Fruit fly (Drosophila melanogaster) whole organism, embryonic: Measurements from ENCODE around the gene Atg14.

Experiments
- Aef1 ChIP-seq: fragments of 200-800 bp; sonication (Bioruptor generic); IDR thresholded peaks from 3 replicates; pipeline ENCODE4 v1.3.6; 2022; ENCODE audit warnings: missing biosample characterization, missing genetic modification characterization
- BEAF-32 ChIP-seq: fragments of 200-800 bp; sonication (Bioruptor generic); optimal IDR thresholded peaks from 3 replicates; lab custom pipeline; 2017; ENCODE audit warnings: missing biosample characterization, missing genetic modification characterization, mild to moderate bottlenecking, moderate library complexity, missing genetic modification reagents
- CG10209 ChIP-seq: fragments of 200-800 bp; sonication (Bioruptor generic); optimal IDR thresholded peaks from 3 replicates; lab custom pipeline; 2017; ENCODE audit warnings: missing biosample characterization, mild to moderate bottlenecking, missing genetic modification characterization, missing genetic modification reagents
- CG10366 ChIP-seq: fragments of 200-800 bp; sonication (Bioruptor generic); IDR thresholded peaks from 2 replicates; pipeline ENCODE4 v1.3.6; 2022; ENCODE audit warnings: missing biosample characterization, missing genetic modification characterization
- CG13624 ChIP-seq: fragments of 200-800 bp; sonication (Bioruptor generic); optimal IDR thresholded peaks from 2 replicates; lab custom pipeline; 2016; ENCODE audit warnings: missing biosample characterization, missing genetic modification characterization
- CG15073 ChIP-seq: fragments of 200-800 bp; sonication (Bioruptor generic); optimal IDR thresholded peaks from 2 replicates; lab custom pipeline; 2016; ENCODE audit warnings: missing biosample characterization, missing genetic modification characterization
- CG15269 ChIP-seq: fragments of 200-800 bp; sonication (Bioruptor generic); optimal IDR thresholded peaks from 2 replicates; lab custom pipeline; 2018; ENCODE audit warnings: missing biosample characterization, mild to moderate bottlenecking, missing genetic modification characterization, moderate library complexity
- CG17385 ChIP-seq: fragments of 200-800 bp; sonication (Bioruptor generic); optimal IDR thresholded peaks from 3 replicates; lab custom pipeline; 2018; ENCODE audit warnings: missing biosample characterization, mild to moderate bottlenecking, missing genetic modification characterization
- CG17802 ChIP-seq: fragments of 200-800 bp; sonication (Bioruptor generic); optimal IDR thresholded peaks from 2 replicates; lab custom pipeline; 2018; ENCODE audit warnings: missing biosample characterization, mild to moderate bottlenecking, missing genetic modification characterization, moderate library complexity
- CG17829 ChIP-seq: fragments of 200-800 bp; optimal IDR thresholded peaks from 2 replicates; lab custom pipeline; 2019; ENCODE audit warnings: missing biosample characterization, mild to moderate bottlenecking, missing genetic modification characterization, moderate library complexity
- CG1792 ChIP-seq: fragments of 200-800 bp; sonication (Bioruptor generic); optimal IDR thresholded peaks from 2 replicates; lab custom pipeline; 2016; ENCODE audit warnings: missing biosample characterization, missing genetic modification characterization
- CG18011 ChIP-seq: fragments of 200-800 bp; sonication (Bioruptor generic); optimal IDR thresholded peaks from 2 replicates; lab custom pipeline; 2017; ENCODE audit warnings: missing biosample characterization, missing genetic modification characterization, mild to moderate bottlenecking, moderate library complexity, missing genotype
- CG30403 ChIP-seq: fragments of 200-800 bp; sonication (Bioruptor generic); optimal IDR thresholded peaks from 3 replicates; lab custom pipeline; 2016; ENCODE audit warnings: missing biosample characterization, missing genetic modification characterization
- CG32767 ChIP-seq: fragments of 200-800 bp; sonication (Bioruptor generic); IDR thresholded peaks from 2 replicates; pipeline ENCODE4 v1.3.6; 2022; ENCODE audit warnings: missing biosample characterization, missing genetic modification characterization
- CG3726 ChIP-seq: fragments of 200-800 bp; sonication (Bioruptor generic); IDR thresholded peaks from 3 replicates; pipeline ENCODE4, ENCODE4 v1.3.6; 2022; ENCODE audit warnings: missing biosample characterization, missing genetic modification characterization
- CG3995 ChIP-seq: fragments of 200-800 bp; sonication (Bioruptor generic); optimal IDR thresholded peaks from 3 replicates; lab custom pipeline; 2016; ENCODE audit warnings: missing biosample characterization, missing genetic modification characterization
- CG4424 ChIP-seq: fragments of 200-800 bp; sonication (Bioruptor generic); optimal IDR thresholded peaks from 3 replicates; lab custom pipeline; 2016; ENCODE audit warnings: missing biosample characterization, missing genetic modification characterization
- CG5180 ChIP-seq: fragments of 200-800 bp; sonication (Bioruptor generic); optimal IDR thresholded peaks from 3 replicates; lab custom pipeline; 2017; ENCODE audit warnings: missing biosample characterization, missing genetic modification characterization, mild to moderate bottlenecking, moderate library complexity, missing genetic modification reagents
- CG6175 ChIP-seq: fragments of 200-800 bp; sonication (Bioruptor generic); IDR thresholded peaks from 3 replicates; pipeline ENCODE4 v1.3.6; 2022; ENCODE audit warnings: missing biosample characterization, missing genetic modification characterization
- CG6254 ChIP-seq: fragments of 200-800 bp; sonication (Bioruptor generic); optimal IDR thresholded peaks from 3 replicates; lab custom pipeline; 2017; ENCODE audit warnings: mild to moderate bottlenecking, missing biosample characterization, missing genetic modification reagents, missing genetic modification characterization
- CG6683 ChIP-seq: fragments of 200-800 bp; sonication (Bioruptor generic); optimal IDR thresholded peaks from 2 replicates; lab custom pipeline; 2017; ENCODE audit warnings: missing biosample characterization, mild to moderate bottlenecking, missing genetic modification characterization, missing genetic modification reagents
- CG9876 ChIP-seq: fragments of 200-800 bp; sonication (Bioruptor generic); optimal IDR thresholded peaks from 2 replicates; lab custom pipeline; 2016; ENCODE audit warnings: missing biosample characterization, missing genetic modification characterization
- Chrac-16 ChIP-seq: fragments of 200-800 bp; sonication (Bioruptor generic); optimal IDR thresholded peaks from 3 replicates; lab custom pipeline; 2016; ENCODE audit warnings: missing biosample characterization, missing genetic modification characterization
- Dip2 ChIP-seq: fragments of 200-800 bp; sonication (Bioruptor generic); IDR thresholded peaks from 2 replicates; pipeline ENCODE4 v1.3.6; 2022; ENCODE audit warnings: missing biosample characterization, missing genetic modification characterization
- Doc2 ChIP-seq: fragments of 200-800 bp; sonication (Bioruptor generic); IDR thresholded peaks from 2 replicates; pipeline ENCODE4 v1.3.6; 2022; ENCODE audit warnings: missing biosample characterization, missing genetic modification characterization
- HHEX ChIP-seq: fragments of 200-800 bp; sonication (Bioruptor generic); optimal IDR thresholded peaks from 3 replicates; lab custom pipeline; 2017; ENCODE audit warnings: missing biosample characterization, mild to moderate bottlenecking, missing genetic modification characterization, missing genetic modification reagents
- Hand ChIP-seq: fragments of 200-800 bp; sonication (Bioruptor generic); optimal IDR thresholded peaks from 2 replicates; lab custom pipeline; 2017; ENCODE audit warnings: mild to moderate bottlenecking, missing biosample characterization, missing genetic modification reagents, missing genetic modification characterization
- Lim3 ChIP-seq: fragments of 200-800 bp; sonication (Bioruptor generic); IDR thresholded peaks from 2 replicates; pipeline ENCODE4 v1.3.6; 2022; ENCODE audit warnings: missing biosample characterization, missing genetic modification characterization
- Max ChIP-seq: fragments of 200-800 bp; sonication (Bioruptor generic); optimal IDR thresholded peaks from 2 replicates; lab custom pipeline; 2016; ENCODE audit warnings: missing biosample characterization, mild to moderate bottlenecking, missing genetic modification characterization
- Myb ChIP-seq: fragments of 200-800 bp; sonication (Bioruptor generic); optimal IDR thresholded peaks from 2 replicates; lab custom pipeline; 2016; ENCODE audit warnings: missing biosample characterization, missing genetic modification characterization
- Sry-δ ChIP-seq: fragments of 200-800 bp; sonication (Bioruptor generic); optimal IDR thresholded peaks from 2 replicates; lab custom pipeline; 2016; ENCODE audit warnings: missing biosample characterization, missing genetic modification characterization
- al ChIP-seq: fragments of 200-800 bp; sonication (Bioruptor generic); IDR thresholded peaks from 2 replicates; pipeline ENCODE4 v1.3.6; 2022; ENCODE audit warnings: missing biosample characterization, missing genetic modification characterization
- ase ChIP-seq: fragments of 200-800 bp; sonication (Bioruptor generic); IDR thresholded peaks from 3 replicates; pipeline ENCODE4 v1.3.6; 2022; ENCODE audit warnings: missing biosample characterization, missing genetic modification characterization
- bigmax ChIP-seq: fragments of 200-800 bp; sonication (Bioruptor generic); optimal IDR thresholded peaks from 2 replicates; lab custom pipeline; 2018; ENCODE audit warnings: missing biosample characterization, mild to moderate bottlenecking, missing genetic modification characterization
- br ChIP-seq: fragments of >200 bp; optimal IDR thresholded peaks from 2 replicates; lab custom pipeline; 2017
- bsh ChIP-seq, 2 experiments: fragments of 200-800 bp; sonication (Bioruptor generic); optimal IDR thresholded peaks; 2 replicates each; lab custom pipeline; 2017 to 2018; ENCODE audit warnings: mild to moderate bottlenecking in 2 of 2, missing biosample characterization in 2 of 2, missing genetic modification characterization in 2 of 2, moderate library complexity in 1 of 2
- dan ChIP-seq: fragments of 200-800 bp; sonication (Bioruptor generic); IDR thresholded peaks from 2 replicates; pipeline ENCODE4 v1.3.6; 2022; ENCODE audit warnings: missing biosample characterization, missing genetic modification characterization
- h ChIP-seq: fragments of >200 bp; optimal IDR thresholded peaks from 2 replicates; lab custom pipeline; 2017
- mld ChIP-seq: fragments of 200-800 bp; sonication (Bioruptor generic); IDR thresholded peaks from 3 replicates; pipeline ENCODE4 v1.3.6; 2022; ENCODE audit warnings: missing biosample characterization, missing genetic modification characterization; ENCODE audit not compliant: partially characterized antibody
- nau ChIP-seq: fragments of 200-800 bp; sonication (Bioruptor generic); optimal IDR thresholded peaks from 3 replicates; lab custom pipeline; 2017; ENCODE audit warnings: missing biosample characterization, mild to moderate bottlenecking, missing genetic modification characterization, missing genetic modification reagents
- pb ChIP-seq: fragments of 200-800 bp; sonication (Bioruptor generic); optimal IDR thresholded peaks from 3 replicates; lab custom pipeline; 2016; ENCODE audit warnings: missing biosample characterization, missing genetic modification characterization
- phol ChIP-seq: fragments of 200-800 bp; sonication (Bioruptor generic); optimal IDR thresholded peaks from 3 replicates; lab custom pipeline; 2018; ENCODE audit warnings: missing biosample characterization, mild to moderate bottlenecking, missing genetic modification characterization, moderate library complexity
- pzg ChIP-seq: fragments of 200-800 bp; sonication (Bioruptor generic); optimal IDR thresholded peaks from 3 replicates; lab custom pipeline; 2018; ENCODE audit warnings: missing biosample characterization, mild to moderate bottlenecking, missing genetic modification characterization, moderate library complexity
- salm ChIP-seq: fragments of 200-800 bp; sonication (Bioruptor generic); optimal IDR thresholded peaks from 2 replicates; lab custom pipeline; 2018; ENCODE audit warnings: missing biosample characterization, mild to moderate bottlenecking, missing genetic modification characterization
- schlank ChIP-seq: fragments of 200-800 bp; sonication (Bioruptor generic); optimal IDR thresholded peaks from 2 replicates; lab custom pipeline; 2018; ENCODE audit warnings: missing biosample characterization, mild to moderate bottlenecking, missing genetic modification characterization
- sens ChIP-seq: fragments of 200-800 bp; sonication (Bioruptor generic); peaks from one replicate; lab custom pipeline; 2016; ENCODE audit warnings: missing biosample characterization, missing genetic modification characterization
- sr ChIP-seq: fragments of 200-800 bp; sonication (Bioruptor generic); IDR thresholded peaks from 3 replicates; pipeline ENCODE4 v1.3.6; 2022; ENCODE audit warnings: missing biosample characterization, missing genetic modification characterization

The Atg14 gene

DNA sequence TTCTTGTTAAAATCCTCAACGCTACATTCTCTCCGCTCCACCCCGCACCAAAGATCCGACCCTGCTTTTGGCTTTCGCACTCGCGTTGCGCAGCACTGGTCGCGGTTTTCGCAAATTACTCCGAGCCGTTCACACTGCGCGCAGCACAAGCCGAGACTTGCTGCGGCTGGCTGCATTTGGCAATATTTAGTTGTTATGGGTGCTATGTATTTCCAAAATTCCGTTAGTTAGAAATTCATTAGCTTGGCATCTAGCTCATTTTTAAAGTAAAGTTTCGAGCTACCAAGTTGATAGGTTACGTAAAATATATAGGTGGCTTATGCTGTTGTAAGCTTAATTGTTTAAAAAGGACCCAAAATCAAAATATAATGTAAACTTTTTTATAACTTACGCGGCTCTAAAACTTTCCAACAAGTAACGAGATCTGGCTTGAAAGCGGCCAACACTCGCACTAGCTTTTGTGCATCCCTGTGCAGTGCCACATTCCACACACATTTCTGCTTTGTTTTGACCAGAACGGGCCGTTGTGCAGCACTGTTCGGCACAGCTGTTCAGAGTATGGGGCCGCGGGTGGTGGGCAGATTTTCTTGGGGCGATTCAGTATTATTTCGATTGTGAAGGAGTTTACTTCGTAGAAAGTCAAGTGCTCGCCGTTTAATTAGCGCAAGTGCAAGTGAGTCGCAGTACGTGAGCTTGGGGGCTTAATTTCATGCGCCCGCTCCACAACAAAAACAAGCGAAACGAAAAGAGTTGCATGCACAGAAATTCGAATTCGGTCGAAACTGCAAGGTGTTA is 6.8 kb downstream of the Atg14 start, which contains the start of the genes yem and Ctl2 (continued):
- TF ChIP-seq br (lab: Kevin White, UChicago) (no peak), bigmax (GFP tag; lab: Kevin White, UChicago) (no peak), CG10366 (peak; percentile 48), bsh (GFP tag; optimal IDR thresholded peaks at IDR 0.05; lab: Kevin White, UChicago) (peak in 1 of 2 experiments; percentile 35), CG10209 (GFP tag; lab: Kevin White, UChicago) (peak; percentile 46), CG6175 (GFP tag; lab: Robert Waterston, UW) (peak; percentile 69; the same call in 2 of the 3 replicates), CG9876 (GFP tag; lab: Kevin White, UChicago) (peak; percentile 67), sens (GFP tag; lab: Kevin White, UChicago) (peak; percentile 95), CG18011 (GFP tag; lab: Kevin White, UChicago) (peak; percentile 32), salm (tag; lab: Kevin White, UChicago) (no peak), CG17829 (tag; lab: Kevin White, UChicago) (peak; percentile 72), Aef1 (GFP tag; lab: Robert Waterston, UW) (peak; percentile 40), schlank (tag; lab: Kevin White, UChicago) (no peak), Dip2 (GFP tag; lab: Robert Waterston, UW) (no peak), pb (GFP tag; lab: Kevin White, UChicago) (peak; percentile 62), Max (GFP tag; lab: Kevin White, UChicago) (peak; percentile 81), CG17802 (tag; lab: Kevin White, UChicago) (peak; percentile 71), CG3995 (GFP tag; lab: Kevin White, UChicago) (peak; percentile 95), mld (GFP tag; lab: Robert Waterston, UW) (peak; percentile 39; the same call in 1 of the 3 replicates), Doc2 (GFP tag; lab: Robert Waterston, UW) (0 out of 2 replicates have a peak, but pooled peaks have one; percentile 29), pzg (GFP tag; lab: Kevin White, UChicago) (peak; percentile 73), CG32767 (GFP tag; lab: Robert Waterston, UW) (no peak), HHEX (GFP tag; lab: Kevin White, UChicago) (no peak), CG1792 (GFP tag; lab: Kevin White, UChicago) (peak; percentile 77), dan (no peak), CG4424 (GFP tag; lab: Kevin White, UChicago) (peak; percentile 77), CG5180 (GFP tag; lab: Kevin White, UChicago) (no peak), BEAF-32 (GFP tag; lab: Kevin White, UChicago) (peak; percentile 50), Chrac-16 (GFP tag; lab: Kevin White, UChicago) (peak; percentile 71), CG30403 (peak; percentile 92), sr (GFP tag; lab: Robert Waterston, UW) (peak; percentile 18; the same call in 1 of the 3 replicates), Myb (GFP tag; lab: Kevin White, UChicago) (peak; percentile 78), phol (tag; lab: Kevin White, UChicago) (peak; percentile 75), CG15073 (no peak), CG3726 (no peak; the same call in 2 of the 3 replicates), Lim3 (GFP tag; lab: Robert Waterston, UW) (no peak), h (lab: Kevin White, UChicago) (no peak), CG17385 (GFP tag; lab: Kevin White, UChicago) (peak; percentile 26), CG15269 (tag; lab: Kevin White, UChicago) (peak; percentile 63), Sry-δ (peak; percentile 65), Hand (no peak), nau (GFP tag; lab: Kevin White, UChicago) (no peak), ase (GFP tag; lab: Robert Waterston, UW) (no peak; the same call in 2 of the 3 replicates), al (GFP tag; lab: Robert Waterston, UW) (peak; percentile 48), CG6683 (peak; percentile 2), CG6254 (GFP tag; lab: Kevin White, UChicago) (no peak), CG13624 (peak; percentile 87)
- TF ChIP-seq, all 482 proteins: peak for 354
